Fruit fly (Drosophila melanogaster) whole organism, embryonic: ENCODE results near the gene ArfGAP3.

Experiments
- Adf1 ChIP-seq: fragments of 200-800 bp; sonication (Bioruptor generic); IDR thresholded peaks from 2 replicates; pipeline ENCODE4 v1.3.6; 2022; ENCODE audit warnings: missing biosample characterization, missing genetic modification characterization
- BEAF-32 ChIP-seq: fragments of 200-800 bp; sonication (Bioruptor generic); optimal IDR thresholded peaks from 3 replicates; lab custom pipeline; 2017; ENCODE audit warnings: missing biosample characterization, missing genetic modification characterization, mild to moderate bottlenecking, moderate library complexity, missing genetic modification reagents
- Bgb ChIP-seq: fragments of 200-800 bp; sonication (Bioruptor generic); IDR thresholded peaks from 2 replicates; pipeline ENCODE4 v1.3.6; 2022; ENCODE audit warnings: missing biosample characterization, missing genetic modification characterization; ENCODE audit not compliant: partially characterized antibody
- CG11504 ChIP-seq: fragments of 200-800 bp; sonication (Bioruptor generic); optimal IDR thresholded peaks from 3 replicates; lab custom pipeline; 2019; ENCODE audit warnings: missing biosample characterization, mild to moderate bottlenecking, missing genetic modification characterization, moderate library complexity
- CG12071 ChIP-seq: fragments of 200-800 bp; sonication (Bioruptor generic); optimal IDR thresholded peaks from 3 replicates; lab custom pipeline; 2018; ENCODE audit warnings: missing biosample characterization, mild to moderate bottlenecking, missing genetic modification characterization
- CG13775 ChIP-seq: fragments of 200-800 bp; sonication (Bioruptor generic); optimal IDR thresholded peaks from 3 replicates; lab custom pipeline; 2017; ENCODE audit warnings: missing biosample characterization, mild to moderate bottlenecking, missing genetic modification characterization
- CG1603 ChIP-seq: fragments of 200-800 bp; sonication (Bioruptor generic); optimal IDR thresholded peaks from 2 replicates; lab custom pipeline; 2019; ENCODE audit warnings: missing biosample characterization, mild to moderate bottlenecking, missing genetic modification characterization, moderate library complexity
- CG18011 ChIP-seq: fragments of 200-800 bp; sonication (Bioruptor generic); optimal IDR thresholded peaks from 2 replicates; lab custom pipeline; 2017; ENCODE audit warnings: missing biosample characterization, missing genetic modification characterization, mild to moderate bottlenecking, moderate library complexity, missing genotype
- CG18619 ChIP-seq: fragments of 200-800 bp; sonication (Bioruptor generic); optimal IDR thresholded peaks from 3 replicates; lab custom pipeline; 2017; ENCODE audit warnings: missing biosample characterization, mild to moderate bottlenecking, missing genetic modification characterization
- CG2116 ChIP-seq: fragments of 200-800 bp; sonication (Bioruptor generic); optimal IDR thresholded peaks from 3 replicates; lab custom pipeline; 2018; ENCODE audit warnings: missing biosample characterization, mild to moderate bottlenecking, missing genetic modification characterization
- CG2678 ChIP-seq: fragments of 200-800 bp; sonication (Bioruptor generic); optimal IDR thresholded peaks from 3 replicates; lab custom pipeline; 2019; ENCODE audit warnings: missing biosample characterization, mild to moderate bottlenecking, missing genetic modification characterization, moderate library complexity
- CG31224 ChIP-seq: fragments of 200-800 bp; sonication (Bioruptor generic); IDR thresholded peaks from 2 replicates; pipeline ENCODE4 v1.3.6; 2022; ENCODE audit warnings: missing biosample characterization, missing genetic modification characterization
- CG3726 ChIP-seq: fragments of 200-800 bp; sonication (Bioruptor generic); IDR thresholded peaks from 3 replicates; pipeline ENCODE4, ENCODE4 v1.3.6; 2022; ENCODE audit warnings: missing biosample characterization, missing genetic modification characterization
- CG3838 ChIP-seq: fragments of 200-800 bp; sonication (Bioruptor generic); optimal IDR thresholded peaks from 3 replicates; lab custom pipeline; 2016; ENCODE audit warnings: missing biosample characterization, missing genetic modification characterization
- CG7372 ChIP-seq: fragments of 200-800 bp; sonication (Bioruptor generic); IDR thresholded peaks from 2 replicates; pipeline ENCODE4 v1.3.6; 2022; ENCODE audit warnings: missing biosample characterization, missing genetic modification characterization
- CG8290 ChIP-seq, 3 experiments: fragments of 200-800 bp; sonication (Bioruptor generic); optimal IDR thresholded peaks; 2 replicates each; lab custom pipeline; 2016 to 2019; ENCODE audit warnings: missing biosample characterization in 3 of 3, missing genetic modification characterization in 3 of 3, mild to moderate bottlenecking in 2 of 3, moderate library complexity in 1 of 3
- CG9215 ChIP-seq: fragments of 200-800 bp; sonication (Bioruptor generic); IDR thresholded peaks from 2 replicates; pipeline ENCODE4 v1.3.6; 2022; ENCODE audit warnings: missing biosample characterization, missing genetic modification characterization
- CG9797 ChIP-seq: fragments of 200-800 bp; sonication (Bioruptor generic); optimal IDR thresholded peaks from 3 replicates; lab custom pipeline; 2018; ENCODE audit warnings: missing biosample characterization, mild to moderate bottlenecking, missing genetic modification characterization
- Deaf1 ChIP-seq: fragments of 200-800 bp; optimal IDR thresholded peaks from 3 replicates; lab custom pipeline; 2019; ENCODE audit warnings: missing biosample characterization, mild to moderate bottlenecking, missing genetic modification characterization, moderate library complexity
- HLHmδ ChIP-seq: fragments of 200-800 bp; sonication (Bioruptor generic); optimal IDR thresholded peaks from 2 replicates; lab custom pipeline; 2018; ENCODE audit warnings: missing biosample characterization, mild to moderate bottlenecking, missing genetic modification characterization, moderate library complexity
- Hand ChIP-seq: fragments of 200-800 bp; sonication (Bioruptor generic); optimal IDR thresholded peaks from 2 replicates; lab custom pipeline; 2017; ENCODE audit warnings: mild to moderate bottlenecking, missing biosample characterization, missing genetic modification reagents, missing genetic modification characterization
- Hmr ChIP-seq: fragments of 200-800 bp; sonication (Bioruptor generic); optimal IDR thresholded peaks from 3 replicates; lab custom pipeline; 2017; ENCODE audit warnings: mild to moderate bottlenecking, missing biosample characterization, missing genetic modification reagents, missing genetic modification characterization
- Lhr ChIP-seq: fragments of 200-800 bp; sonication (Bioruptor generic); optimal IDR thresholded peaks from 3 replicates; lab custom pipeline; 2017; ENCODE audit warnings: mild to moderate bottlenecking, missing biosample characterization, missing genetic modification reagents, missing genetic modification characterization
- br ChIP-seq: fragments of >200 bp; optimal IDR thresholded peaks from 2 replicates; lab custom pipeline; 2017
- btn ChIP-seq: fragments of 200-800 bp; sonication (Bioruptor generic); optimal IDR thresholded peaks from 2 replicates; lab custom pipeline; 2016; ENCODE audit warnings: missing biosample characterization, missing genetic modification characterization
- chif ChIP-seq, 2 experiments: fragments of 200-800 bp; sonication (Bioruptor generic); optimal IDR thresholded peaks; 3 replicates each; lab custom pipeline; 2016; ENCODE audit warnings: missing biosample characterization in 2 of 2, missing genetic modification characterization in 2 of 2
- ci ChIP-seq: fragments of 200-800 bp; sonication (Bioruptor generic); IDR thresholded peaks from 3 replicates; pipeline ENCODE4 v1.3.6; 2022; ENCODE audit warnings: missing biosample characterization, missing genetic modification characterization
- croc ChIP-seq: fragments of 200-800 bp; sonication (Bioruptor generic); conservative IDR thresholded peaks from 3 replicates; pipeline ENCODE4 v1.3.6; 2022; ENCODE audit warnings: missing biosample characterization, missing genetic modification characterization
- dmrt11E ChIP-seq: fragments of 200-800 bp; sonication (Bioruptor generic); optimal IDR thresholded peaks from 3 replicates; lab custom pipeline; 2018; ENCODE audit warnings: missing biosample characterization, mild to moderate bottlenecking, missing genetic modification characterization, moderate library complexity
- fd96Cb ChIP-seq: fragments of 200-800 bp; sonication (Bioruptor generic); optimal IDR thresholded peaks from 2 replicates; lab custom pipeline; 2018; ENCODE audit warnings: missing biosample characterization, mild to moderate bottlenecking, missing genetic modification characterization, moderate library complexity
- gcm ChIP-seq: fragments of 200-800 bp; sonication (Bioruptor generic); optimal IDR thresholded peaks from 2 replicates; lab custom pipeline; 2019; ENCODE audit warnings: missing biosample characterization, mild to moderate bottlenecking, missing genetic modification characterization, moderate library complexity
- ham ChIP-seq: fragments of 200-800 bp; sonication (Bioruptor generic); IDR thresholded peaks from 2 replicates; pipeline ENCODE4 v1.3.6; 2022; ENCODE audit warnings: missing biosample characterization, missing genetic modification characterization
- kah ChIP-seq: fragments of 200-800 bp; sonication (Bioruptor generic); optimal IDR thresholded peaks from 2 replicates; lab custom pipeline; 2018; ENCODE audit warnings: missing biosample characterization, mild to moderate bottlenecking, missing genetic modification characterization
- lbe ChIP-seq: fragments of 200-800 bp; sonication (Bioruptor generic); optimal IDR thresholded peaks from 2 replicates; lab custom pipeline; 2016; ENCODE audit warnings: missing biosample characterization, mild to moderate bottlenecking, missing genetic modification characterization
- lmd ChIP-seq: fragments of 200-800 bp; sonication (Bioruptor generic); IDR thresholded peaks from 2 replicates; pipeline ENCODE4 v1.3.6; 2022; ENCODE audit warnings: missing biosample characterization, missing genetic modification characterization
- nom ChIP-seq: fragments of 200-800 bp; sonication (Bioruptor generic); optimal IDR thresholded peaks from 2 replicates; lab custom pipeline; 2017; ENCODE audit warnings: missing biosample characterization, missing genetic modification characterization, mild to moderate bottlenecking, moderate library complexity, missing genetic modification reagents
- onecut ChIP-seq: fragments of 200-800 bp; sonication (Bioruptor generic); IDR thresholded peaks from 2 replicates; pipeline ENCODE4 v1.3.6; 2022; ENCODE audit warnings: missing biosample characterization, missing genetic modification characterization
- run ChIP-seq: fragments of 200-800 bp; sonication (Bioruptor generic); optimal IDR thresholded peaks from 3 replicates; lab custom pipeline; 2018; ENCODE audit warnings: missing biosample characterization, mild to moderate bottlenecking, missing genetic modification characterization
- sim ChIP-seq: fragments of 200-800 bp; sonication (Bioruptor generic); IDR thresholded peaks from 2 replicates; pipeline ENCODE4 v1.3.6; 2022; ENCODE audit warnings: missing biosample characterization, missing genetic modification characterization
- stwl ChIP-seq: fragments of 200-800 bp; sonication (Bioruptor generic); optimal IDR thresholded peaks from 3 replicates; lab custom pipeline; 2018; ENCODE audit warnings: missing biosample characterization, mild to moderate bottlenecking, missing genetic modification characterization, moderate library complexity
- tgo ChIP-seq: fragments of 200-800 bp; sonication (Bioruptor generic); IDR thresholded peaks from 3 replicates; pipeline ENCODE4 v1.3.6; 2022; ENCODE audit warnings: missing biosample characterization, missing genetic modification characterization
- toy ChIP-seq: fragments of 200-800 bp; sonication (Bioruptor generic); IDR thresholded peaks from 2 replicates; pipeline ENCODE4 v1.3.6; 2022; ENCODE audit warnings: missing biosample characterization, missing genetic modification characterization
- trem ChIP-seq: fragments of 200-800 bp; optimal IDR thresholded peaks from 3 replicates; lab custom pipeline; 2019; ENCODE audit warnings: missing biosample characterization, mild to moderate bottlenecking, missing genetic modification characterization, moderate library complexity
- twi ChIP-seq: fragments of 200-800 bp; optimal IDR thresholded peaks from 2 replicates; lab custom pipeline; 2019; ENCODE audit warnings: missing biosample characterization, mild to moderate bottlenecking, missing genetic modification characterization, moderate library complexity
- vvl ChIP-seq: fragments of 200-800 bp; sonication (Bioruptor generic); IDR thresholded peaks from 2 replicates; pipeline ENCODE4 v1.3.6; 2022; ENCODE audit warnings: missing biosample characterization, missing genetic modification characterization

ArfGAP3 gene

dm6 chr3L:22749147-22749550, 31.8 kb upstream of the ArfGAP3 start, which contains the start of gene SPoCk (continued):
- TF ChIP-seq twi: no peak
- TF ChIP-seq CG12071: no peak
- TF ChIP-seq BEAF-32: peak; percentile 19
- TF ChIP-seq HLHmδ (GFP tag; lab: Kevin White, UChicago): peak; percentile 17
- no peak for TF ChIP-seq croc (GFP tag; lab: Robert Waterston, UW)
- TF ChIP-seq Hmr (GFP tag; lab: Kevin White, UChicago): peak; percentile 24
- TF ChIP-seq trem (tag; lab: Kevin White, UChicago): peak; percentile 19
- TF ChIP-seq CG13775 (GFP tag; lab: Kevin White, UChicago): no peak
- no peak for TF ChIP-seq tgo (GFP tag; lab: Robert Waterston, UW)
- 0 out of 2 replicates have a peak, but pooled peaks have one; percentile 35 for TF ChIP-seq toy
- no peak for TF ChIP-seq lmd (GFP tag; lab: Robert Waterston, UW)
- TF ChIP-seq CG2116 (GFP tag; lab: Kevin White, UChicago): peak; percentile 74
- TF ChIP-seq vvl: no peak
- no peak for TF ChIP-seq Adf1
- peak; percentile 5 for TF ChIP-seq lbe (GFP tag; lab: Kevin White, UChicago)
- no peak for TF ChIP-seq CG3838 (GFP tag; lab: Kevin White, UChicago)
- no peak for TF ChIP-seq chif (GFP tag; optimal IDR thresholded peaks at IDR 0.05; lab: Kevin White, UChicago)
- TF ChIP-seq CG11504: peak; percentile 30
- TF ChIP-seq CG9215: no peak
- TF ChIP-seq btn (GFP tag; lab: Kevin White, UChicago): no peak
- TF ChIP-seq stwl: peak; percentile 66
- peak; percentile 57 for TF ChIP-seq nom
- TF ChIP-seq sim (GFP tag; lab: Robert Waterston, UW): no peak
- TF ChIP-seq run (tag; lab: Kevin White, UChicago): no peak
- no peak for TF ChIP-seq CG2678 (tag; lab: Kevin White, UChicago)
- TF ChIP-seq onecut (GFP tag; lab: Robert Waterston, UW): peak; percentile 98
- no peak for TF ChIP-seq ci
- TF ChIP-seq dmrt11E: no peak
- TF ChIP-seq kah (GFP tag; lab: Kevin White, UChicago): no peak
- no peak for TF ChIP-seq CG8290 (GFP tag; optimal IDR thresholded peaks at IDR 0.05; lab: Kevin White, UChicago)
- peak in 1 of 2 experiments; percentile 24 for TF ChIP-seq CG8290 (tag; optimal IDR thresholded peaks at IDR 0.05; lab: Kevin White, UChicago)
- no peak for TF ChIP-seq fd96Cb (tag; lab: Kevin White, UChicago)
- TF ChIP-seq CG18619 (GFP tag; lab: Kevin White, UChicago): no peak
- TF ChIP-seq br (lab: Kevin White, UChicago): no peak
- peak; percentile 36; the same call in 1 of the 2 replicates for TF ChIP-seq Bgb (GFP tag; lab: Robert Waterston, UW)
- TF ChIP-seq gcm (GFP tag; lab: Kevin White, UChicago): no peak
- TF ChIP-seq CG1603 (tag; lab: Kevin White, UChicago): peak; percentile 13
- TF ChIP-seq Hand (GFP tag; lab: Kevin White, UChicago): no peak
- TF ChIP-seq CG3726 (GFP tag; lab: Robert Waterston, UW): no peak
- peak; percentile 60 for TF ChIP-seq CG9797 (GFP tag; lab: Kevin White, UChicago)
- peak; percentile 48 for TF ChIP-seq Deaf1
- TF ChIP-seq CG7372 (GFP tag; lab: Robert Waterston, UW): no peak
- no peak for TF ChIP-seq ham (GFP tag; lab: Robert Waterston, UW)
- peak; percentile 67 for TF ChIP-seq CG18011 (GFP tag; lab: Kevin White, UChicago)
- TF ChIP-seq Lhr: peak; percentile 54
- no peak for TF ChIP-seq CG31224 (GFP tag; lab: Robert Waterston, UW)
